Fruit fly (Drosophila melanogaster): ENCODE results near the gene Osi17.

- TF ChIP-seq Mnt (GFP tag; optimal IDR thresholded peaks at IDR 0.05) (no peak), CG33017 (tag; optimal IDR thresholded peaks at IDR 0.05) (no peak), CG1620 (GFP tag; optimal IDR thresholded peaks at IDR 0.05) (no peak), CG12768 (GFP tag; optimal IDR thresholded peaks at IDR 0.05) (no peak), ovo (GFP tag; optimal IDR thresholded peaks at IDR 0.05) (no peak), cic (GFP tag; optimal IDR thresholded peaks at IDR 0.05) (no peak), CG11617 (GFP tag; optimal IDR thresholded peaks at IDR 0.05) (no peak), cnc (optimal IDR thresholded peaks at IDR 0.05) (no peak), tj (GFP tag; optimal IDR thresholded peaks at IDR 0.05) (no peak), pad (GFP tag; optimal IDR thresholded peaks at IDR 0.05) (no peak), kay (GFP tag; ENCODE audit: borderline replicate concordance) (no peak), Clk (GFP tag; optimal IDR thresholded peaks at IDR 0.05) (no peak)
Measured at dm6 chr3R:6263658-6264057, 47.9 kb upstream of the Osi17 start, which contains the start of gene Osi10a.

All from whole organism, adult.